Worm (Caenorhabditis elegans) whole organism, L4 larva: ENCODE data around the gene acl-1.

Source experiments
- dmd-6 ChIP-seq: fragments of 200-800 bp; sonication (Bioruptor generic); IDR thresholded peaks from 2 replicates; pipeline ENCODE4 v1.3.6; 2022; ENCODE audit warnings: missing genetic modification reagents, missing genetic modification characterization, missing compliant biosample characterization
- dpl-1 ChIP-seq: fragments of 150-350 bp; optimal IDR thresholded peaks from 2 replicates; lab custom pipeline; 2014; ENCODE audit warnings: missing biosample characterization, missing genetic modification reagents, missing genetic modification characterization
- hlh-11 ChIP-seq: fragments of 200-800 bp; sonication (Bioruptor generic); optimal IDR thresholded peaks from 2 replicates; lab custom pipeline; 2018; ENCODE audit warnings: mild to moderate bottlenecking, missing genetic modification characterization, missing compliant biosample characterization
- lim-7 ChIP-seq: fragments of 200-800 bp; sonication (Bioruptor generic); IDR thresholded peaks from 2 replicates; pipeline ENCODE4 v1.3.6; 2022; ENCODE audit warnings: missing genetic modification characterization, missing compliant biosample characterization
- lin-13 ChIP-seq: fragments of 150-350 bp; optimal IDR thresholded peaks from 2 replicates; lab custom pipeline; 2014; ENCODE audit warnings: missing biosample characterization, missing genetic modification reagents, missing genetic modification characterization
- lin-39 ChIP-seq: fragments of 150-350 bp; optimal IDR thresholded peaks from 2 replicates; lab custom pipeline; 2014; ENCODE audit warnings: missing biosample characterization, missing genetic modification reagents, missing genetic modification characterization
- nhr-111 ChIP-seq: fragments of 200-800 bp; sonication (Bioruptor generic); optimal IDR thresholded peaks from 2 replicates; lab custom pipeline; 2018; ENCODE audit warnings: mild to moderate bottlenecking, missing genetic modification characterization, missing compliant biosample characterization
- nhr-237 ChIP-seq: sonication (generic microtip); optimal IDR thresholded peaks from 2 replicates; lab custom pipeline; 2017; ENCODE audit warnings: missing biosample characterization, missing genetic modification characterization
- rbr-2 ChIP-seq: sonication (generic microtip); optimal IDR thresholded peaks from 2 replicates; lab custom pipeline; 2016; ENCODE audit warnings: missing genotype, missing genetic modification characterization, missing compliant biosample characterization
- unc-130 ChIP-seq: sonication (generic microtip); optimal IDR thresholded peaks from 2 replicates; lab custom pipeline; 2016; ENCODE audit warnings: missing genetic modification reagents, missing genetic modification characterization, missing compliant biosample characterization
- zip-11 ChIP-seq: fragments of 200-800 bp; sonication (Bioruptor generic); IDR thresholded peaks from 2 replicates; pipeline ENCODE4 v1.3.6; 2022; ENCODE audit warnings: missing genetic modification characterization, missing compliant biosample characterization

DNA sequence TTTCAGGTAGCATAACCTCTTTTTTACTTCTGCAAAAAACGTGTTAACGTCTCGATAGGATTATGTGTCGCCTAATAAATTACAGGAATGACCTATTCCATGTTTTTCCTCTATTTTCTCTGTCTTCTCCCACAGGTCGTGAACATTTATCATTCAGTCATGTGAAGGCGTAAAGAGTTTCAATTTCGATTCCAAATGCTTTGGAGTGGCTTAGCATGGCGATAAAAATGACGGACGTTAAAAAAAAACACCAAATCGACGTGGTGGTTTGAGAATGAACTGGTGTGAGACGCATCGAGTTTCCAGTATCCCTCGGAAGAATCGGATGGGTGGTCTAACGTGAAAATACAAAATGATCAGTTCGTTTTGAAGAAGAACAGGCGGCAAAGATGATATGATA is 19.9 kb downstream of the acl-1 start:
- TF ChIP-seq nhr-111 (GFP tag; lab: Kevin White, UChicago) (no peak), hlh-11 (tag; lab: Kevin White, UChicago) (peak; percentile 15), dpl-1 (no peak), lim-7 (GFP tag; lab: Robert Waterston, UW) (no peak), dmd-6 (GFP tag; lab: Robert Waterston, UW) (no peak), rbr-2 (no peak), lin-13 (GFP tag; lab: Kevin White, UChicago) (no peak), zip-11 (GFP tag; lab: Robert Waterston, UW) (no peak), unc-130 (GFP tag; lab: Kevin White, UChicago) (no peak), nhr-237 (tag; lab: Kevin White, UChicago) (no peak), lin-39 (no peak)
